Worm (Caenorhabditis elegans) whole organism, young adult: ENCODE measurements around the gene npp-5.

Source experiments
- B0035.1 ChIP-seq: sonication (generic microtip); optimal IDR thresholded peaks from 2 replicates; lab custom pipeline; 2016; ENCODE audit warnings: missing genetic modification characterization, mild to moderate bottlenecking, missing compliant biosample characterization, missing genotype, missing genetic modification reagents
- B0336.3 ChIP-seq: fragments of 200-800 bp; sonication (Bioruptor generic); IDR thresholded peaks from 2 replicates; pipeline ENCODE4 v1.3.6; 2022; ENCODE audit warnings: missing genetic modification characterization, missing compliant biosample characterization
- C17E4.6 ChIP-seq: fragments of 200-800 bp; sonication (Bioruptor generic); IDR thresholded peaks from 2 replicates; pipeline ENCODE4 v1.3.6; 2022; ENCODE audit warnings: missing genetic modification reagents, missing genetic modification characterization, missing compliant biosample characterization
- F10E7.11 ChIP-seq: sonication (generic microtip); optimal IDR thresholded peaks from 2 replicates; lab custom pipeline; 2017; ENCODE audit warnings: mild to moderate bottlenecking, missing genetic modification characterization, moderate library complexity, missing compliant biosample characterization
- F23B12.7 ChIP-seq: sonication (generic microtip); optimal IDR thresholded peaks from 2 replicates; lab custom pipeline; 2017; ENCODE audit warnings: missing genetic modification characterization, mild to moderate bottlenecking, missing compliant biosample characterization, antibody characterized with exemption, moderate library complexity; ENCODE audit not compliant: insufficient read depth
- F49E8.2 ChIP-seq: sonication (generic microtip); optimal IDR thresholded peaks from 3 replicates; lab custom pipeline; 2017; ENCODE audit warnings: missing genetic modification characterization, mild to moderate bottlenecking, missing compliant biosample characterization, antibody characterized with exemption, moderate library complexity; ENCODE audit not compliant: insufficient read depth
- F52B5.7 ChIP-seq: sonication (generic microtip); optimal IDR thresholded peaks from 2 replicates; lab custom pipeline; 2016; ENCODE audit warnings: mild to moderate bottlenecking, missing genetic modification characterization, missing compliant biosample characterization
- F57A8.1 ChIP-seq: fragments of 200-800 bp; sonication (Bioruptor generic); optimal IDR thresholded peaks from 2 replicates; lab custom pipeline; 2018; ENCODE audit warnings: mild to moderate bottlenecking, missing genetic modification characterization, moderate library complexity, missing compliant biosample characterization
- Y56A3A.18 ChIP-seq: fragments of 200-800 bp; sonication (Bioruptor generic); IDR thresholded peaks from 2 replicates; pipeline ENCODE4 v1.3.6; 2022; ENCODE audit warnings: missing genetic modification reagents, missing genetic modification characterization, missing compliant biosample characterization
- Y95B8A.8 ChIP-seq: fragments of 200-800 bp; sonication (Bioruptor generic); IDR thresholded peaks from 2 replicates; pipeline ENCODE4 v1.3.6; 2022; ENCODE audit warnings: missing genetic modification reagents, missing genetic modification characterization, missing compliant biosample characterization
- akir-1 ChIP-seq: fragments of 200-800 bp; sonication (Bioruptor generic); optimal IDR thresholded peaks from 2 replicates; lab custom pipeline; 2018; ENCODE audit warnings: mild to moderate bottlenecking, missing genetic modification characterization, moderate library complexity, missing compliant biosample characterization
- attf-5 ChIP-seq: fragments of 200-800 bp; sonication (Bioruptor generic); optimal IDR thresholded peaks from 2 replicates; lab custom pipeline; 2018; ENCODE audit warnings: mild to moderate bottlenecking, missing genetic modification characterization, missing compliant biosample characterization
- cebp-1 ChIP-seq, 2 experiments: fragments of 200-800 bp in 1 of 2; sonication (Bioruptor generic) in 1 of 2; sonication (generic microtip) in 1 of 2; IDR thresholded peaks in 1 of 2; optimal IDR thresholded peaks in 1 of 2; 2 replicates each; pipeline versions ENCODE4 v1.3.6 to Lab custom; 2017 to 2022; ENCODE audit warnings: missing compliant biosample characterization in 2 of 2, missing genetic modification characterization in 2 of 2, mild to moderate bottlenecking in 1 of 2, missing genetic modification reagents in 1 of 2, moderate library complexity in 1 of 2
- cebp-2 ChIP-seq: fragments of 200-800 bp; sonication (Bioruptor generic); IDR thresholded peaks from 2 replicates; pipeline ENCODE4 v1.3.6; 2022; ENCODE audit warnings: missing genetic modification characterization, missing compliant biosample characterization
- dpff-1 ChIP-seq: sonication (generic microtip); optimal IDR thresholded peaks from 2 replicates; lab custom pipeline; 2017; ENCODE audit warnings: mild to moderate bottlenecking, missing genetic modification characterization, missing compliant biosample characterization
- ekl-4 ChIP-seq: fragments of 200-800 bp; sonication (Bioruptor generic); IDR thresholded peaks from 2 replicates; pipeline ENCODE4 v1.3.6; 2022; ENCODE audit warnings: missing genetic modification reagents, missing genetic modification characterization, missing compliant biosample characterization
- him-1 ChIP-seq: sonication (generic microtip); optimal IDR thresholded peaks from 2 replicates; lab custom pipeline; 2016; ENCODE audit warnings: missing genotype, missing genetic modification reagents, missing genetic modification characterization, missing compliant biosample characterization
- hmg-1.2 ChIP-seq: fragments of 200-800 bp; sonication (Bioruptor generic); IDR thresholded peaks from 2 replicates; pipeline ENCODE4 v1.3.6; 2022; ENCODE audit warnings: missing genetic modification reagents, missing genetic modification characterization, missing compliant biosample characterization
- hrde-1 ChIP-seq: sonication (generic microtip); optimal IDR thresholded peaks from 2 replicates; lab custom pipeline; 2016; ENCODE audit warnings: missing genetic modification characterization, mild to moderate bottlenecking, missing compliant biosample characterization, moderate library complexity, missing genotype, missing genetic modification reagents, borderline replicate concordance
- hsf-1 ChIP-seq: fragments of 200-800 bp; sonication (Bioruptor generic); IDR thresholded peaks from 2 replicates; pipeline ENCODE4 v1.3.6; 2022; ENCODE audit warnings: missing genetic modification reagents, missing genetic modification characterization, missing compliant biosample characterization
- lin-26 ChIP-seq: fragments of 200-800 bp; sonication (Bioruptor generic); IDR thresholded peaks from 2 replicates; pipeline ENCODE4 v1.3.6; 2022; ENCODE audit warnings: missing genetic modification reagents, missing genetic modification characterization, missing compliant biosample characterization
- lsl-1 ChIP-seq: fragments of 200-800 bp; sonication (Bioruptor generic); optimal IDR thresholded peaks from 2 replicates; lab custom pipeline; 2018; ENCODE audit warnings: mild to moderate bottlenecking, missing genetic modification characterization, moderate library complexity, missing compliant biosample characterization
- madf-3 ChIP-seq: fragments of 200-800 bp; sonication (Bioruptor generic); IDR thresholded peaks from 2 replicates; pipeline ENCODE4 v1.3.6; 2022; ENCODE audit warnings: missing genetic modification reagents, missing genetic modification characterization, missing compliant biosample characterization
- madf-6 ChIP-seq: fragments of 200-800 bp; sonication (Bioruptor generic); IDR thresholded peaks from 2 replicates; pipeline ENCODE4 v1.3.6; 2022; ENCODE audit warnings: missing genetic modification reagents, missing genetic modification characterization, missing compliant biosample characterization
- nhr-80 ChIP-seq: sonication (generic microtip); optimal IDR thresholded peaks from 2 replicates; lab custom pipeline; 2016; ENCODE audit warnings: missing genetic modification characterization, missing compliant biosample characterization
- pbrm-1 ChIP-seq: fragments of 200-800 bp; sonication (Bioruptor generic); IDR thresholded peaks from 2 replicates; pipeline ENCODE4 v1.3.6; 2022; ENCODE audit warnings: missing genetic modification reagents, missing genetic modification characterization, missing compliant biosample characterization
- rec-8 ChIP-seq, 2 experiments: sonication (generic microtip); optimal IDR thresholded peaks; 2 replicates each; lab custom pipeline; 2016; ENCODE audit warnings: mild to moderate bottlenecking in 2 of 2, missing genetic modification characterization in 2 of 2, missing genetic modification reagents in 2 of 2, missing genotype in 2 of 2, missing biosample characterization in 1 of 2, missing compliant biosample characterization in 1 of 2, moderate library complexity in 1 of 2
- sea-2 ChIP-seq: fragments of 200-800 bp; sonication (Bioruptor generic); IDR thresholded peaks from 2 replicates; pipeline ENCODE4 v1.3.6; 2022; ENCODE audit warnings: missing genetic modification characterization, missing compliant biosample characterization
- snpc-1.3 ChIP-seq: sonication (generic microtip); optimal IDR thresholded peaks from 2 replicates; lab custom pipeline; 2017; ENCODE audit warnings: missing genetic modification characterization, mild to moderate bottlenecking, missing compliant biosample characterization, antibody characterized with exemption, moderate library complexity, missing genotype, missing genetic modification reagents; ENCODE audit not compliant: insufficient read depth
- snpc-3.4 ChIP-seq: sonication (generic microtip); optimal IDR thresholded peaks from 2 replicates; lab custom pipeline; 2017; ENCODE audit warnings: missing genetic modification characterization, mild to moderate bottlenecking, missing compliant biosample characterization, antibody characterized with exemption, moderate library complexity, missing genotype, missing genetic modification reagents
- snpc-4 ChIP-seq, 5 experiments: fragments of 150-350 bp in 1 of 5; sonication (generic microtip) in 4 of 5; optimal IDR thresholded peaks; 2 replicates each; lab custom pipeline; 2014 to 2018; ENCODE audit warnings: missing genetic modification characterization in 5 of 5, missing biosample characterization in 3 of 5, antibody characterized with exemption in 2 of 5, mild to moderate bottlenecking in 2 of 5, missing compliant biosample characterization in 2 of 5, missing genotype in 2 of 5, moderate library complexity in 2 of 5, missing genetic modification reagents in 1 of 5
- sptf-2 ChIP-seq: fragments of 200-800 bp; sonication (Bioruptor generic); optimal IDR thresholded peaks from 2 replicates; lab custom pipeline; 2018; ENCODE audit warnings: mild to moderate bottlenecking, missing genetic modification characterization, missing compliant biosample characterization
- xnd-1 ChIP-seq: sonication (generic microtip); optimal IDR thresholded peaks from 2 replicates; lab custom pipeline; 2016; ENCODE audit warnings: missing genotype, missing genetic modification reagents, missing genetic modification characterization, missing compliant biosample characterization
- zim-3 ChIP-seq: sonication (generic microtip); optimal IDR thresholded peaks from 2 replicates; lab custom pipeline; 2017; ENCODE audit warnings: mild to moderate bottlenecking, missing genetic modification characterization, moderate library complexity, missing compliant biosample characterization

Gene npp-5

ce11 chrII:11591558-11591957 is 8.1 kb downstream of the npp-5 start:
- TF ChIP-seq cebp-1 (GFP tag; IDR thresholded peaks at IDR 0.05; lab: Robert Waterston, UW) (no peak), cebp-1 (tag; optimal IDR thresholded peaks at IDR 0.05; lab: Kevin White, UChicago) (peak; percentile 35), lsl-1 (GFP tag; lab: Kevin White, UChicago) (peak; percentile 53), akir-1 (GFP tag; lab: Kevin White, UChicago) (no peak)

- TF ChIP-seq madf-3 (GFP tag; lab: Robert Waterston, UW) (0 out of 2 replicates have a peak, but pooled peaks have one; percentile 34), F49E8.2 (no peak)
Observed at ce11 chrII:11588304-11588703, 11.3 kb downstream of the npp-5 start.

- no peak for TF ChIP-seq cebp-2 (GFP tag; lab: Robert Waterston, UW)
- TF ChIP-seq xnd-1 (tag; lab: Kevin White, UChicago): peak; percentile 7
- TF ChIP-seq hsf-1 (GFP tag; lab: Robert Waterston, UW): 0 out of 2 replicates have a peak, but pooled peaks have one; percentile 42
- TF ChIP-seq C17E4.6: 0 out of 2 replicates have a peak, but pooled peaks have one; percentile 31
- TF ChIP-seq ekl-4 (GFP tag; lab: Robert Waterston, UW): peak; percentile 49; the same call in 1 of the 2 replicates
- TF ChIP-seq hrde-1: peak; percentile 64
- peak; percentile 4 for TF ChIP-seq snpc-1.3 (tag; lab: Kevin White, UChicago)
- no peak for TF ChIP-seq zim-3 (tag; lab: Kevin White, UChicago)
- TF ChIP-seq madf-6: peak; percentile 40; the same call in 1 of the 2 replicates
- TF ChIP-seq F49E8.2: no peak
- TF ChIP-seq madf-3 (GFP tag; lab: Robert Waterston, UW): 0 out of 2 replicates have a peak, but pooled peaks have one; percentile 56
- TF ChIP-seq B0336.3 (GFP tag; lab: Robert Waterston, UW): peak; percentile 47; the same call in 1 of the 2 replicates
- no peak for TF ChIP-seq sea-2 (GFP tag; lab: Robert Waterston, UW)
- TF ChIP-seq hmg-1.2: no peak
- peak; percentile 9 for TF ChIP-seq F52B5.7 (tag; lab: Kevin White, UChicago)
Observed at ce11 chrII:11582698-11583097, 16.9 kb downstream of the npp-5 start, which contains the start of gene ints-7. Gene ints-7 (plus strand): TSS chrII:11582849.

- no peak for TF ChIP-seq zim-3 (tag; lab: Kevin White, UChicago)
- TF ChIP-seq lin-26: no peak
- no peak for TF ChIP-seq madf-6
- peak; percentile 28 for TF ChIP-seq nhr-80 (tag; lab: Kevin White, UChicago)
- TF ChIP-seq attf-5 (GFP tag; lab: Kevin White, UChicago): peak; percentile 77
- no peak for TF ChIP-seq him-1 (tag; lab: Kevin White, UChicago)
- TF ChIP-seq Y56A3A.18: no peak
- TF ChIP-seq C17E4.6: no peak
- TF ChIP-seq snpc-3.4 (tag; lab: Kevin White, UChicago): no peak
- no peak for TF ChIP-seq rec-8 (tag; optimal IDR thresholded peaks at IDR 0.05; lab: Kevin White, UChicago)
- no peak for TF ChIP-seq B0035.1 (tag; lab: Kevin White, UChicago)
- TF ChIP-seq pbrm-1 (GFP tag; lab: Robert Waterston, UW): no peak
- TF ChIP-seq snpc-4 (GFP tag; optimal IDR thresholded peaks at IDR 0.05; lab: Kevin White, UChicago): no peak
- TF ChIP-seq snpc-4 (tag; optimal IDR thresholded peaks at IDR 0.05; lab: Kevin White, UChicago): no peak
- no peak for TF ChIP-seq sptf-2
- TF ChIP-seq F57A8.1: no peak
- no peak for TF ChIP-seq F23B12.7 (tag; lab: Kevin White, UChicago)
- TF ChIP-seq lsl-1 (GFP tag; lab: Kevin White, UChicago): no peak
- no peak for TF ChIP-seq F10E7.11
- TF ChIP-seq dpff-1 (tag; lab: Kevin White, UChicago): no peak
- peak; percentile 96 for TF ChIP-seq cebp-1 (GFP tag; IDR thresholded peaks at IDR 0.05; lab: Robert Waterston, UW)
- TF ChIP-seq cebp-1 (tag; optimal IDR thresholded peaks at IDR 0.05; lab: Kevin White, UChicago): peak; percentile 99
- TF ChIP-seq akir-1 (GFP tag; lab: Kevin White, UChicago): no peak
- TF ChIP-seq Y95B8A.8: no peak
Observed at ce11 chrII:11578327-11578726, 21.3 kb downstream of the npp-5 start, which contains the start of gene smc-6. Gene smc-6 (plus strand): TSS chrII:11578716.
